Fruit fly (Drosophila melanogaster) whole organism, prepupa: Measurements from ENCODE around the gene TM9SF3.

Experiments used
- Blimp-1 ChIP-seq: fragments of 200-800 bp; sonication (Bioruptor generic); optimal IDR thresholded peaks from 3 replicates; lab custom pipeline; 2017; ENCODE audit warnings: missing biosample characterization, missing genetic modification characterization, mild to moderate bottlenecking, moderate library complexity, missing genetic modification reagents
- CG10631 ChIP-seq: fragments of 200-800 bp; sonication (Bioruptor generic); optimal IDR thresholded peaks from 2 replicates; lab custom pipeline; 2016; ENCODE audit warnings: missing biosample characterization, missing genetic modification characterization
- CG10669 ChIP-seq: fragments of 200-800 bp; sonication (Bioruptor generic); optimal IDR thresholded peaks from 3 replicates; lab custom pipeline; 2018; ENCODE audit warnings: missing biosample characterization, mild to moderate bottlenecking, missing genetic modification characterization, moderate library complexity
- CG11762 ChIP-seq: fragments of 200-800 bp; sonication (Bioruptor generic); optimal IDR thresholded peaks from 3 replicates; lab custom pipeline; 2016; ENCODE audit warnings: missing biosample characterization, missing genetic modification characterization; ENCODE audit not compliant: insufficient read depth
- CG11902 ChIP-seq: fragments of 200-800 bp; sonication (Bioruptor generic); optimal IDR thresholded peaks from 3 replicates; lab custom pipeline; 2016; ENCODE audit warnings: missing biosample characterization, missing genetic modification characterization
- CG15336 ChIP-seq: fragments of 200-800 bp; sonication (Bioruptor generic); IDR thresholded peaks from 2 replicates; pipeline ENCODE4 v1.3.6; 2022; ENCODE audit warnings: missing biosample characterization, missing genetic modification characterization
- CG31627 ChIP-seq: fragments of 200-800 bp; sonication (Bioruptor generic); optimal IDR thresholded peaks from 3 replicates; lab custom pipeline; 2016; ENCODE audit warnings: missing biosample characterization, missing genetic modification characterization
- CG32006 ChIP-seq: fragments of 200-800 bp; sonication (Bioruptor generic); optimal IDR thresholded peaks from 3 replicates; lab custom pipeline; 2017; ENCODE audit warnings: missing biosample characterization, mild to moderate bottlenecking, missing genetic modification characterization
- CG3919 ChIP-seq: fragments of 200-800 bp; sonication (Bioruptor generic); optimal IDR thresholded peaks from 3 replicates; lab custom pipeline; 2016; ENCODE audit warnings: missing biosample characterization, missing genetic modification characterization
- CG4318 ChIP-seq: fragments of 200-800 bp; sonication (Bioruptor generic); optimal IDR thresholded peaks from 3 replicates; lab custom pipeline; 2017; ENCODE audit warnings: missing biosample characterization, mild to moderate bottlenecking, missing genetic modification characterization
- CG6163 ChIP-seq: fragments of 200-800 bp; sonication (Bioruptor generic); IDR thresholded peaks from 3 replicates; pipeline ENCODE4 v1.3.6; 2022; ENCODE audit warnings: missing biosample characterization, missing genetic modification characterization
- CG6276 ChIP-seq: fragments of 200-800 bp; sonication (Bioruptor generic); optimal IDR thresholded peaks from 2 replicates; lab custom pipeline; 2017; ENCODE audit warnings: missing biosample characterization, mild to moderate bottlenecking, missing genetic modification characterization
- CG6854 ChIP-seq: fragments of 200-800 bp; sonication (Bioruptor generic); optimal IDR thresholded peaks from 2 replicates; lab custom pipeline; 2017; ENCODE audit warnings: missing biosample characterization, mild to moderate bottlenecking, missing genetic modification characterization
- CG7368 ChIP-seq: fragments of 200-800 bp; sonication (Bioruptor generic); optimal IDR thresholded peaks from 3 replicates; lab custom pipeline; 2016; ENCODE audit warnings: missing biosample characterization, missing genetic modification characterization
- CG8119 ChIP-seq: fragments of 200-800 bp; sonication (Bioruptor generic); IDR thresholded peaks from 3 replicates; pipeline ENCODE4 v1.3.6; 2022; ENCODE audit warnings: missing biosample characterization, missing genetic modification characterization
- CG8632 ChIP-seq: fragments of 200-800 bp; sonication (Bioruptor generic); optimal IDR thresholded peaks from 3 replicates; lab custom pipeline; 2016; ENCODE audit warnings: missing biosample characterization, missing genetic modification characterization
- Eip75B ChIP-seq: fragments of 200-800 bp; sonication (Bioruptor generic); optimal IDR thresholded peaks from 3 replicates; lab custom pipeline; 2016; ENCODE audit warnings: missing biosample characterization, missing genetic modification characterization
- Eip78C ChIP-seq: fragments of 200-800 bp; sonication (Bioruptor generic); peaks from one replicate; lab custom pipeline; 2016; ENCODE audit warnings: missing biosample characterization, missing genetic modification characterization
- Eip93F ChIP-seq: fragments of 200-800 bp; sonication (Bioruptor generic); optimal IDR thresholded peaks from 2 replicates; lab custom pipeline; 2016; ENCODE audit warnings: missing biosample characterization, mild to moderate bottlenecking, missing genetic modification characterization
- Ets21C ChIP-seq: fragments of 200-800 bp; sonication (Bioruptor generic); optimal IDR thresholded peaks from 3 replicates; lab custom pipeline; 2016; ENCODE audit warnings: missing biosample characterization, missing genetic modification characterization
- Gug ChIP-seq: fragments of 200-800 bp; sonication (Bioruptor generic); IDR thresholded peaks from 2 replicates; pipeline ENCODE4 v1.3.6; 2022; ENCODE audit warnings: missing biosample characterization, missing genetic modification characterization
- Hr38 ChIP-seq: sonication (Bioruptor generic); optimal IDR thresholded peaks from 2 replicates; lab custom pipeline; 2016; ENCODE audit warnings: missing biosample characterization, missing genetic modification characterization
- Hr39 ChIP-seq: fragments of 200-800 bp; sonication (Bioruptor generic); optimal IDR thresholded peaks from 2 replicates; lab custom pipeline; 2016; ENCODE audit warnings: missing biosample characterization, missing genetic modification characterization
- Hr4 ChIP-seq: fragments of 200-800 bp; sonication (Bioruptor generic); optimal IDR thresholded peaks from 3 replicates; lab custom pipeline; 2016; ENCODE audit warnings: missing biosample characterization, missing genetic modification characterization
- Lpt ChIP-seq: fragments of 200-800 bp; sonication (Bioruptor generic); optimal IDR thresholded peaks from 3 replicates; lab custom pipeline; 2016; ENCODE audit warnings: missing biosample characterization, missing genetic modification characterization
- Met ChIP-seq: fragments of 200-800 bp; sonication (Bioruptor generic); optimal IDR thresholded peaks from 3 replicates; lab custom pipeline; 2016; ENCODE audit warnings: missing biosample characterization, missing genetic modification characterization
- OdsH ChIP-seq: fragments of 200-800 bp; sonication (Bioruptor generic); optimal IDR thresholded peaks from 3 replicates; lab custom pipeline; 2016; ENCODE audit warnings: missing biosample characterization, missing genetic modification characterization
- Smox ChIP-seq: fragments of 200-800 bp; sonication (Bioruptor generic); optimal IDR thresholded peaks from 3 replicates; lab custom pipeline; 2016; ENCODE audit warnings: missing biosample characterization, missing genetic modification characterization
- Sox102F ChIP-seq: fragments of 200-800 bp; sonication (Bioruptor generic); optimal IDR thresholded peaks from 2 replicates; lab custom pipeline; 2016; ENCODE audit warnings: missing biosample characterization, mild to moderate bottlenecking, missing genetic modification characterization
- Sox14 ChIP-seq: fragments of 200-800 bp; sonication (Bioruptor generic); optimal IDR thresholded peaks from 3 replicates; lab custom pipeline; 2016; ENCODE audit warnings: missing biosample characterization, missing genetic modification characterization
- achi ChIP-seq: fragments of 200-800 bp; sonication (Bioruptor generic); optimal IDR thresholded peaks from 3 replicates; lab custom pipeline; 2016; ENCODE audit warnings: missing biosample characterization, missing genetic modification characterization
- acj6 ChIP-seq: fragments of 200-800 bp; sonication (Bioruptor generic); optimal IDR thresholded peaks from 3 replicates; lab custom pipeline; 2016; ENCODE audit warnings: missing biosample characterization, missing genetic modification characterization
- cyc ChIP-seq: fragments of 200-800 bp; sonication (Bioruptor generic); optimal IDR thresholded peaks from 3 replicates; lab custom pipeline; 2016; ENCODE audit warnings: missing biosample characterization, missing genetic modification characterization
- dac ChIP-seq: fragments of 200-800 bp; sonication (Bioruptor generic); optimal IDR thresholded peaks from 2 replicates; lab custom pipeline; 2017; ENCODE audit warnings: missing biosample characterization, mild to moderate bottlenecking, missing genetic modification characterization
- dsx ChIP-seq: fragments of 200-800 bp; optimal IDR thresholded peaks from 3 replicates; lab custom pipeline; 2019; ENCODE audit warnings: missing biosample characterization, mild to moderate bottlenecking, missing genetic modification characterization, moderate library complexity; ENCODE audit not compliant: poor library complexity, severe bottlenecking
- eg ChIP-seq: fragments of 200-800 bp; sonication (Bioruptor generic); IDR thresholded peaks from 3 replicates; pipeline ENCODE4 v1.3.6; 2022; ENCODE audit warnings: missing biosample characterization, missing genetic modification characterization
- esn ChIP-seq: fragments of 200-800 bp; sonication (Bioruptor generic); optimal IDR thresholded peaks from 2 replicates; lab custom pipeline; 2016; ENCODE audit warnings: missing biosample characterization, mild to moderate bottlenecking, missing genetic modification characterization, moderate library complexity
- fkh ChIP-seq: fragments of 200-800 bp; sonication (Bioruptor generic); optimal IDR thresholded peaks from 3 replicates; lab custom pipeline; 2017; ENCODE audit warnings: missing biosample characterization, mild to moderate bottlenecking, missing genetic modification characterization, moderate library complexity
- lz ChIP-seq: fragments of 200-800 bp; sonication (Bioruptor generic); optimal IDR thresholded peaks from 3 replicates; lab custom pipeline; 2016; ENCODE audit warnings: missing biosample characterization, missing genetic modification characterization
- pdm3 ChIP-seq: fragments of 200-800 bp; sonication (Bioruptor generic); optimal IDR thresholded peaks from 3 replicates; lab custom pipeline; 2016; ENCODE audit warnings: missing biosample characterization, missing genetic modification characterization
- salr ChIP-seq, 2 experiments: fragments of 200-800 bp; sonication (Bioruptor generic); optimal IDR thresholded peaks; 3 replicates each; lab custom pipeline; 2016 to 2018; ENCODE audit warnings: missing biosample characterization in 2 of 2, missing genetic modification characterization in 2 of 2, mild to moderate bottlenecking in 1 of 2
- spab ChIP-seq: fragments of 200-800 bp; sonication (Bioruptor generic); optimal IDR thresholded peaks from 2 replicates; lab custom pipeline; 2017; ENCODE audit warnings: missing biosample characterization, mild to moderate bottlenecking, missing genetic modification characterization, missing genetic modification reagents
- ss ChIP-seq, 2 experiments: fragments of 200-800 bp; sonication (Bioruptor generic); optimal IDR thresholded peaks; 2 replicates in 1 of 2; 3 replicates in 1 of 2; lab custom pipeline; 2017 to 2018; ENCODE audit warnings: mild to moderate bottlenecking in 2 of 2, missing biosample characterization in 2 of 2, missing genetic modification characterization in 2 of 2, moderate library complexity in 1 of 2
- svp ChIP-seq: fragments of 200-800 bp; sonication (Bioruptor generic); peaks from one replicate; lab custom pipeline; 2016; ENCODE audit warnings: missing biosample characterization, missing genetic modification characterization
- topi ChIP-seq: fragments of 200-800 bp; sonication (Bioruptor generic); optimal IDR thresholded peaks from 3 replicates; lab custom pipeline; 2016; ENCODE audit warnings: missing biosample characterization, missing genetic modification characterization

The TM9SF3 gene

DNA sequence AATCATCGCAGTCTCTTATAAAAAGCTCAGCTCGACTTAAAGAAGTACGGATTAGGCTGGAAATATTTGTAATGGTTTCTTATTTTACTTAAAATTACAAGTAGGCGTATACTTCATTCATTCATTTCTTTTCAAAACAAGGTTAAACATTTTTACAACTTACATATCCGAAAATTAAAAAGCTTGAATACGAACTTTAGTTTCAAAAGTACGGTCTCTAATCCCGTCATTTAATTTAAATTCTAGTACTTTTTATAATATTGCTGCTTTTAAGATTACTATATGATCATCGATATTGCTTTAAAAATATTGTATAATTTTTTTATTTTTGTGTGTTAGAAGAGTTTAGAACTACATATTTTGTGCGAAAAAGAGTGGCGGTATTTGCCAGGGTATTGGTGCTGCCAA lies 26.4 kb upstream of the TM9SF3 start (continued):
- no peak for TF ChIP-seq CG11762 (GFP tag; lab: Kevin White, UChicago)
- TF ChIP-seq eg, result no peak
- no peak for TF ChIP-seq CG8632 (GFP tag; lab: Kevin White, UChicago)
- TF ChIP-seq CG4318 (GFP tag; lab: Kevin White, UChicago), result peak; percentile 29
- TF ChIP-seq Eip75B (GFP tag; lab: Kevin White, UChicago), result peak; percentile 64
- no peak for TF ChIP-seq Blimp-1
- TF ChIP-seq Hr4 (GFP tag; lab: Kevin White, UChicago), result peak; percentile 13

DNA sequence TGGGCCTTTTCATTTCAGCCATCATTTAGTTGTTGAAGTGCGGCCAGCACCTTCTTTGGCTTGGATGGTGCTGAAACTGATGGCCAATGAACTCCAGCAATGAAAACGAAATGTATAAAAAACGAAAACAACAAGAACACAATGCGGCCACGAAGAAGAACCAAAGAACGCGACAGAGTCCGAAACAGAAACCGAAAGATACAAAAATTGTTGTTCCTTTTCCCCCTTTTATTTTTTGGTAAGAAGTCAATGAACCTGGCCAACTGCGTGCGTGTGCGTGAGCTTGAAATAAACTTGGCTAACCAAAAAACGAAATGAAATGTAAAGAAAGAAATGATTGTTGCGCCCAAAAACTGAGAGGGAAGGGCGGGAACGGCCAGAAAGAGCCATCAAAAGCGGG lies 24.0 kb upstream of the TM9SF3 start:
- TF ChIP-seq CG6854 (GFP tag; lab: Kevin White, UChicago) (peak; percentile 50), Blimp-1 (peak; percentile 100), Met (GFP tag; lab: Kevin White, UChicago) (peak; percentile 56), salr (GFP tag; optimal IDR thresholded peaks at IDR 0.05; lab: Kevin White, UChicago) (no peak), Sox102F (GFP tag; lab: Kevin White, UChicago) (peak; percentile 60), CG7368 (GFP tag; lab: Kevin White, UChicago) (no peak), ss (GFP tag; optimal IDR thresholded peaks at IDR 0.05; lab: Kevin White, UChicago) (no peak), Eip93F (GFP tag; lab: Kevin White, UChicago) (peak; percentile 21)

DNA sequence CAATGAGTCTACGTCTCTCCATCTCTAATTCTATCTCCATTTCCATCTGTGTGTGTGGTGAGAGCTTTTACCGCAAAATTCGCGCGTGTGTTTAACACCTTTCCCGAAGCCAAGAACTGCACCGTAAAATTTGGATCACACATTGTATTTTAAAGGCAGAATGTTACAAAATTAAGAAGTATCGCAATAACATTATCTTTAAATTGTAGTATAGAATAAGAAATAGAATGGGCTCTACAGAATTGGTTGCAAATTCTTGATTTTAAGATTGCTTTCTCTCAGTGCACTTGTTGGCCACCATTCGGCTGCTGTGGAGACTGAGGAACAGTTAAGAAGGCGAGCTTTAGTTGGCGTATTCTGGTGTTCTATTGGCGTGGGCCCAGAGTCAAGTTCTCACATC lies 22.7 kb upstream of the TM9SF3 start:
- TF ChIP-seq Hr4 (GFP tag; lab: Kevin White, UChicago), result no peak
- TF ChIP-seq OdsH (GFP tag; lab: Kevin White, UChicago), result peak; percentile 57
- peak; percentile 60 for TF ChIP-seq topi (GFP tag; lab: Kevin White, UChicago)
- TF ChIP-seq Blimp-1, result no peak
- TF ChIP-seq CG15336 (GFP tag; lab: Robert Waterston, UW), result peak; percentile 83
- peak; percentile 47 for TF ChIP-seq Gug (GFP tag; lab: Robert Waterston, UW)
- TF ChIP-seq CG3919 (GFP tag; lab: Kevin White, UChicago), result peak; percentile 44
- peak; percentile 67 for TF ChIP-seq CG4318 (GFP tag; lab: Kevin White, UChicago)
- peak; percentile 65 for TF ChIP-seq Sox14 (GFP tag; lab: Kevin White, UChicago)
- peak; percentile 24 for TF ChIP-seq Eip78C (GFP tag; lab: Kevin White, UChicago)
- peak; percentile 82 for TF ChIP-seq svp
- TF ChIP-seq esn (GFP tag; lab: Kevin White, UChicago), result peak; percentile 39
- TF ChIP-seq CG6854 (GFP tag; lab: Kevin White, UChicago), result no peak
- peak; percentile 44 for TF ChIP-seq CG31627 (GFP tag; lab: Kevin White, UChicago)
- no peak for TF ChIP-seq fkh (GFP tag; lab: Kevin White, UChicago)
- peak; percentile 47 for TF ChIP-seq dac (GFP tag; lab: Kevin White, UChicago)
- peak; percentile 70 for TF ChIP-seq eg
- TF ChIP-seq CG11902 (GFP tag; lab: Kevin White, UChicago), result no peak
- no peak for TF ChIP-seq Hr38 (GFP tag; lab: Kevin White, UChicago)
- peak; percentile 26 for TF ChIP-seq CG10631 (GFP tag; lab: Kevin White, UChicago)
- peak; percentile 34 for TF ChIP-seq cyc (GFP tag; lab: Kevin White, UChicago)
- peak; percentile 55 for TF ChIP-seq Hr39
- TF ChIP-seq CG6163, result peak; percentile 73
- TF ChIP-seq dsx (GFP tag; lab: Kevin White, UChicago), result no peak
- TF ChIP-seq Eip75B (GFP tag; lab: Kevin White, UChicago), result peak; percentile 2
- TF ChIP-seq pdm3 (GFP tag; lab: Kevin White, UChicago), result peak; percentile 37
- TF ChIP-seq lz, result peak; percentile 15
- peak; percentile 31 for TF ChIP-seq Sox102F (GFP tag; lab: Kevin White, UChicago)
- peak; percentile 25 for TF ChIP-seq acj6
- TF ChIP-seq Met (GFP tag; lab: Kevin White, UChicago), result peak; percentile 65
- peak; percentile 2 for TF ChIP-seq Ets21C (GFP tag; lab: Kevin White, UChicago)
- no peak for TF ChIP-seq CG10669 (GFP tag; lab: Kevin White, UChicago)
- TF ChIP-seq CG8119 (GFP tag; lab: Robert Waterston, UW), result peak; percentile 69
- peak; percentile 34 for TF ChIP-seq Smox (GFP tag; lab: Kevin White, UChicago)
- TF ChIP-seq achi (GFP tag; lab: Kevin White, UChicago), result peak; percentile 63
- TF ChIP-seq salr (GFP tag; optimal IDR thresholded peaks at IDR 0.05; lab: Kevin White, UChicago), result peak in 1 of 2 experiments; percentile 59
- TF ChIP-seq Lpt (GFP tag; lab: Kevin White, UChicago), result peak; percentile 63
- peak; percentile 83 for TF ChIP-seq CG32006 (GFP tag; lab: Kevin White, UChicago)
- TF ChIP-seq CG6276, result peak; percentile 73
- TF ChIP-seq spab, result no peak
